Worm (Caenorhabditis elegans): Measurements from ENCODE around the gene F22F4.4.
A peak's percentile ranks its signal among the peaks of the same experiment; 100 is the strongest.

The F22F4.4 gene

ce11 chrX:6041094-6041441 lies 39.7 kb upstream of the F22F4.4 start:
- TF ChIP-seq crh-2 (tag; optimal IDR thresholded peaks at IDR 0.05) (peak; percentile 8), ceh-82 (tag; optimal IDR thresholded peaks at IDR 0.05) (no peak), C34F6.9 (tag; optimal IDR thresholded peaks at IDR 0.05) (no peak), lsy-2 (tag; optimal IDR thresholded peaks at IDR 0.05) (no peak), nhr-11 (tag; optimal IDR thresholded peaks at IDR 0.05) (no peak), unc-62 (GFP tag; optimal IDR thresholded peaks at IDR 0.05) (no peak), elt-1 (tag; optimal IDR thresholded peaks at IDR 0.05) (no peak), fos-1 (tag; optimal IDR thresholded peaks at IDR 0.05) (peak; percentile 15), nhr-129 (tag; optimal IDR thresholded peaks at IDR 0.05) (no peak), nhr-23 (tag; optimal IDR thresholded peaks at IDR 0.05) (no peak), nhr-12 (tag; optimal IDR thresholded peaks at IDR 0.05) (no peak)

ce11 chrX:6040435-6041093 lies 39.2 kb upstream of the F22F4.4 start:
- no peak for TF ChIP-seq Y55F3AM.14 (GFP tag; optimal IDR thresholded peaks at IDR 0.05)
- TF ChIP-seq nhr-12 (tag; optimal IDR thresholded peaks at IDR 0.05) = no peak
- no peak for TF ChIP-seq nhr-11 (tag; optimal IDR thresholded peaks at IDR 0.05)
- peak in 1 of 2 experiments; percentile 27 for TF ChIP-seq lsy-2 (tag; optimal IDR thresholded peaks at IDR 0.05)
- TF ChIP-seq ztf-1 (GFP tag; conservative IDR thresholded peaks at IDR 0.05) = no peak
- TF ChIP-seq F13H6.1 (tag; optimal IDR thresholded peaks at IDR 0.05) = no peak
- no peak for TF ChIP-seq lin-39 (tag; optimal IDR thresholded peaks at IDR 0.05)
- no peak for TF ChIP-seq nhr-6 (tag; optimal IDR thresholded peaks at IDR 0.05)
- no peak for TF ChIP-seq ceh-82 (tag; optimal IDR thresholded peaks at IDR 0.05)
- TF ChIP-seq egl-27 (tag; optimal IDR thresholded peaks at IDR 0.05) = no peak
- peak; percentile 48 for TF ChIP-seq crh-2 (tag; optimal IDR thresholded peaks at IDR 0.05)
- TF ChIP-seq zag-1 (tag; optimal IDR thresholded peaks at IDR 0.05) = no peak
- no peak for TF ChIP-seq mdl-1 (tag; optimal IDR thresholded peaks at IDR 0.05)
- no peak for TF ChIP-seq fos-1 (tag; optimal IDR thresholded peaks at IDR 0.05)
- TF ChIP-seq nhr-23 (tag; optimal IDR thresholded peaks at IDR 0.05) = no peak
- no peak for TF ChIP-seq ama-1 (optimal IDR thresholded peaks at IDR 0.05)
- TF ChIP-seq C34F6.9 (tag; optimal IDR thresholded peaks at IDR 0.05) = peak; percentile 20
- no peak for TF ChIP-seq skn-1 (tag; optimal IDR thresholded peaks at IDR 0.05)
- TF ChIP-seq alr-1 (tag; optimal IDR thresholded peaks at IDR 0.05) = no peak
- TF ChIP-seq sem-4 (tag; optimal IDR thresholded peaks at IDR 0.05) = no peak
- no peak for TF ChIP-seq elt-1 (tag; optimal IDR thresholded peaks at IDR 0.05)
- TF ChIP-seq R02D3.7 (tag; optimal IDR thresholded peaks at IDR 0.05) = no peak
- TF ChIP-seq mab-5 (tag; optimal IDR thresholded peaks at IDR 0.05) = no peak
- TF ChIP-seq ZK546.5 (tag; optimal IDR thresholded peaks at IDR 0.05) = no peak
- TF ChIP-seq nhr-237 (tag; optimal IDR thresholded peaks at IDR 0.05) = no peak
- TF ChIP-seq ztf-4 (tag; optimal IDR thresholded peaks at IDR 0.05) = peak; percentile 44

ce11 chrX:6039544-6039943 lies 38.2 kb upstream of the F22F4.4 start, which contains the start of gene hsp-25:
TSS of gene hsp-25 (minus strand) at chrX:6039644.
- TF ChIP-seq ama-1 (optimal IDR thresholded peaks at IDR 0.05) = no peak
- TF ChIP-seq sem-4 (tag; optimal IDR thresholded peaks at IDR 0.05) = no peak
- no peak for TF ChIP-seq F13H6.1 (tag; optimal IDR thresholded peaks at IDR 0.05)
- no peak for TF ChIP-seq nhr-237 (tag; optimal IDR thresholded peaks at IDR 0.05)
- no peak for TF ChIP-seq ZK546.5 (tag; optimal IDR thresholded peaks at IDR 0.05)
- TF ChIP-seq nhr-129 (tag; optimal IDR thresholded peaks at IDR 0.05) = no peak
- TF ChIP-seq unc-62 (GFP tag; optimal IDR thresholded peaks at IDR 0.05) = no peak
- no peak for TF ChIP-seq R02D3.7 (tag; optimal IDR thresholded peaks at IDR 0.05)
- no peak for TF ChIP-seq aly-2 (tag; optimal IDR thresholded peaks at IDR 0.05)
- TF ChIP-seq nhr-6 (tag; optimal IDR thresholded peaks at IDR 0.05) = no peak

- TF ChIP-seq nhr-129 (tag; optimal IDR thresholded peaks at IDR 0.05) = no peak
- no peak for TF ChIP-seq egl-27 (tag; optimal IDR thresholded peaks at IDR 0.05)
These were observed 29.8 kb upstream of the F22F4.4 start, which contains the start of gene ipp-5 for ce11 chrX:6031169-6031568. TSS of gene ipp-5 (plus strand) at chrX:6031469.

- TF ChIP-seq peb-1 (tag; optimal IDR thresholded peaks at IDR 0.05) (no peak), nhr-129 (tag; optimal IDR thresholded peaks at IDR 0.05) (no peak), ZK546.5 (tag; optimal IDR thresholded peaks at IDR 0.05) (no peak), nhr-21 (tag; optimal IDR thresholded peaks at IDR 0.05) (no peak), nhr-25 (tag; optimal IDR thresholded peaks at IDR 0.05) (peak; percentile 5), nhr-77 (tag; optimal IDR thresholded peaks at IDR 0.05) (no peak), blmp-1 (tag; optimal IDR thresholded peaks at IDR 0.05; ENCODE audit: insufficient read depth) (no peak), nhr-23 (tag; optimal IDR thresholded peaks at IDR 0.05) (no peak), ceh-16 (tag; optimal IDR thresholded peaks at IDR 0.05) (peak; percentile 49)
These were observed 27.7 kb upstream of the F22F4.4 start for ce11 chrX:6029075-6029474.
